Worm (Caenorhabditis elegans) whole organism, L2 larva: Measurements from ENCODE around the gene swt-2.

Experiments used
- R02D3.7 ChIP-seq: fragments of 150-350 bp; optimal IDR thresholded peaks from 2 replicates; lab custom pipeline; 2014; ENCODE audit warnings: missing biosample characterization, missing genetic modification characterization
- Y55F3AM.14 ChIP-seq: fragments of 200-800 bp; sonication (Bioruptor generic); optimal IDR thresholded peaks from 2 replicates; lab custom pipeline; 2018; ENCODE audit warnings: mild to moderate bottlenecking, missing genetic modification characterization, missing compliant biosample characterization
- snpc-4 ChIP-seq: fragments of 150-350 bp; optimal IDR thresholded peaks from 2 replicates; lab custom pipeline; 2014; ENCODE audit warnings: missing biosample characterization, missing genetic modification characterization
- ztf-1 ChIP-seq: fragments of 200-800 bp; sonication (Bioruptor generic); conservative IDR thresholded peaks from 2 replicates; pipeline ENCODE4 v1.3.6; 2022; ENCODE audit warnings: missing genetic modification characterization, missing compliant biosample characterization

DNA sequence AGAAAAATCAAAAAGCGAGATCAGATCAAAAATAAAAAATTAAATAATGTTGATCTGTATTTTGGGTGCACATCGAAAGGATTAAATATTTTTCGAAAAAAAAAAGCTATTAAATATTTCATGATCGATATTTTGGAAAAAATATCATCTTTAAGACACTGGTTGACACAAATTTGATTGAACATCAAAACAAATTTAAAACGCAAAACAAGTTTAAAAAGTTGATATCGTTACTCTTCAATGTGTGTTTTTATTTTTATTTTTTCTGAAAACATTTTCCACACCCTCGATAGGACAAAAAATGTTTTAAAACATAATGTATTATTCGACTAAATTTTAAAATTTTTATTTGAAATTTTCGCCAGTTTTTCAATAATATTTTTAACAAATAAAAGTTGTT, 8.1 kb downstream of the swt-2 start, which contains the start of gene C54F6.12:
- TF ChIP-seq R02D3.7 (no peak), ztf-1 (GFP tag; lab: Robert Waterston, UW) (no peak), Y55F3AM.14 (GFP tag; lab: Kevin White, UChicago) (no peak), snpc-4 (tag; lab: Kevin White, UChicago) (no peak)
